Worm (Caenorhabditis elegans): ENCODE data around the gene coh-4.

Gene coh-4

ce11 chrV:4186453-4187143 is 11.2 kb upstream of the coh-4 start:
- no peak for TF ChIP-seq daf-12 (tag; optimal IDR thresholded peaks at IDR 0.05)
- TF ChIP-seq nhr-237 (tag; optimal IDR thresholded peaks at IDR 0.05) = no peak
- TF ChIP-seq zfp-3 (GFP tag; conservative IDR thresholded peaks at IDR 0.05) = no peak
- TF ChIP-seq nhr-28 (tag; optimal IDR thresholded peaks at IDR 0.05) = peak; percentile 20
- TF ChIP-seq lim-7 (GFP tag; IDR thresholded peaks at IDR 0.05) = 0 out of 2 replicates have a peak, but pooled peaks have one; percentile 43
- TF ChIP-seq aly-2 (tag; optimal IDR thresholded peaks at IDR 0.05) = no peak
- peak; percentile 31 to 53 for TF ChIP-seq mdl-1 (tag; optimal IDR thresholded peaks at IDR 0.05)
- TF ChIP-seq pqm-1 (tag; optimal IDR thresholded peaks at IDR 0.05) = no peak
- no peak for TF ChIP-seq sdz-12 (GFP tag; optimal IDR thresholded peaks at IDR 0.05)
- peak; percentile 35 for TF ChIP-seq nhr-102 (tag; optimal IDR thresholded peaks at IDR 0.05)
- peak; percentile 82 for TF ChIP-seq dmd-6 (GFP tag; IDR thresholded peaks at IDR 0.05)
- no peak for TF ChIP-seq zag-1 (tag; optimal IDR thresholded peaks at IDR 0.05)
- TF ChIP-seq F26F4.8 (GFP tag; conservative IDR thresholded peaks at IDR 0.05) = no peak
- no peak for TF ChIP-seq egl-43 (GFP tag; IDR thresholded peaks at IDR 0.05)
- TF ChIP-seq T20F7.1 (GFP tag; optimal IDR thresholded peaks at IDR 0.05) = no peak
- TF ChIP-seq pha-4 (GFP tag; IDR thresholded peaks at IDR 0.05) = peak; percentile 45
- no peak for TF ChIP-seq pha-4 (tag; optimal IDR thresholded peaks at IDR 0.05)
- TF ChIP-seq mxl-2 (GFP tag; conservative IDR thresholded peaks at IDR 0.05) = no peak
- 0 out of 2 replicates have a peak, but pooled peaks have one; percentile 34 for TF ChIP-seq mdt-29 (GFP tag; IDR thresholded peaks at IDR 0.05)
- peak; percentile 14 for TF ChIP-seq mes-2 (tag; optimal IDR thresholded peaks at IDR 0.05; ENCODE audit: poor library complexity, severe bottlenecking)
- TF ChIP-seq zfp-2 (tag; optimal IDR thresholded peaks at IDR 0.05) = no peak
- no peak for TF ChIP-seq daf-8 (GFP tag; IDR thresholded peaks at IDR 0.05)
- TF ChIP-seq ceh-62 (tag; optimal IDR thresholded peaks at IDR 0.05) = no peak
- TF ChIP-seq php-3 (GFP tag; IDR thresholded peaks at IDR 0.05) = 0 out of 2 replicates have a peak, but pooled peaks have one; percentile 14
- TF ChIP-seq nhr-25 (tag; optimal IDR thresholded peaks at IDR 0.05; ENCODE audit: borderline replicate concordance, insufficient read depth) = no peak
- no peak for TF ChIP-seq rbr-2 (tag; optimal IDR thresholded peaks at IDR 0.05)
- TF ChIP-seq nhr-6 (tag; optimal IDR thresholded peaks at IDR 0.05) = no peak
- no peak for TF ChIP-seq lin-13 (GFP tag; optimal IDR thresholded peaks at IDR 0.05)
- TF ChIP-seq hlh-11 (tag; optimal IDR thresholded peaks at IDR 0.05) = peak; percentile 90
- TF ChIP-seq mxl-3 (GFP tag; optimal IDR thresholded peaks at IDR 0.05) = peak; percentile 97
- TF ChIP-seq lin-1 (GFP tag; IDR thresholded peaks at IDR 0.05) = peak; percentile 32; the same call in 1 of the 2 replicates
- TF ChIP-seq lin-39 (tag; optimal IDR thresholded peaks at IDR 0.05) = no peak
- TF ChIP-seq Y75B8A.6 (GFP tag; IDR thresholded peaks at IDR 0.05) = no peak
- no peak for TF ChIP-seq F49E8.2 (tag; optimal IDR thresholded peaks at IDR 0.05; ENCODE audit: borderline replicate concordance)
- no peak for TF ChIP-seq daf-16 (GFP tag; optimal IDR thresholded peaks at IDR 0.05)
- peak; percentile 38 for TF ChIP-seq daf-16 (tag; optimal IDR thresholded peaks at IDR 0.05)
- TF ChIP-seq lir-3 (tag; optimal IDR thresholded peaks at IDR 0.05) = no peak
- TF ChIP-seq tag-97 (GFP tag; IDR thresholded peaks at IDR 0.05) = no peak
- TF ChIP-seq F10B5.3 (tag; optimal IDR thresholded peaks at IDR 0.05) = no peak
- no peak for TF ChIP-seq ctbp-1 (GFP tag; IDR thresholded peaks at IDR 0.05)
- TF ChIP-seq snpc-4 (tag; optimal IDR thresholded peaks at IDR 0.05) = no peak
- peak; percentile 37; the same call in 1 of the 2 replicates for TF ChIP-seq lin-38 (GFP tag; IDR thresholded peaks at IDR 0.05)
- no peak for TF ChIP-seq ZK546.5 (tag; optimal IDR thresholded peaks at IDR 0.05)
- TF ChIP-seq nhr-48 (tag; optimal IDR thresholded peaks at IDR 0.05) = peak; percentile 50
- TF ChIP-seq set-16 (GFP tag; IDR thresholded peaks at IDR 0.05) = peak; percentile 47
- 0 out of 2 replicates have a peak, but pooled peaks have one; percentile 33 for TF ChIP-seq arid-1 (GFP tag; conservative IDR thresholded peaks at IDR 0.05)
- TF ChIP-seq spr-3 (GFP tag; optimal IDR thresholded peaks at IDR 0.05) = peak; percentile 5
- TF ChIP-seq hmg-1.1 (GFP tag; IDR thresholded peaks at IDR 0.05) = no peak
- TF ChIP-seq unc-39 (tag; optimal IDR thresholded peaks at IDR 0.05) = no peak
- TF ChIP-seq ceh-32 (tag; optimal IDR thresholded peaks at IDR 0.05; ENCODE audit: poor library complexity) = no peak

Measured in whole organism, L4 larva.